Fruit fly (Drosophila melanogaster) whole organism, adult: ENCODE data around the gene MESR6.

Source experiments
- CG11617 ChIP-seq: fragments of 200-800 bp; sonication (Bioruptor generic); optimal IDR thresholded peaks from 2 replicates; lab custom pipeline; 2017; ENCODE audit warnings: mild to moderate bottlenecking, missing biosample characterization, missing genetic modification reagents, missing genetic modification characterization
- CG12768 ChIP-seq: fragments of 200-800 bp; sonication (Bioruptor generic); optimal IDR thresholded peaks from 2 replicates; lab custom pipeline; 2017; ENCODE audit warnings: missing biosample characterization, missing genetic modification characterization, mild to moderate bottlenecking, moderate library complexity, missing genetic modification reagents
- CG14711 ChIP-seq: fragments of 200-800 bp; sonication (Bioruptor generic); optimal IDR thresholded peaks from 2 replicates; lab custom pipeline; 2018; ENCODE audit warnings: missing biosample characterization, mild to moderate bottlenecking, missing genetic modification characterization, moderate library complexity
- CG33017 ChIP-seq: fragments of 200-800 bp; sonication (Bioruptor generic); optimal IDR thresholded peaks from 2 replicates; lab custom pipeline; 2018; ENCODE audit warnings: missing biosample characterization, mild to moderate bottlenecking, missing genetic modification characterization, moderate library complexity
- CG7045 ChIP-seq: fragments of 200-800 bp; sonication (Bioruptor generic); optimal IDR thresholded peaks from 2 replicates; lab custom pipeline; 2017; ENCODE audit warnings: missing biosample characterization, mild to moderate bottlenecking, missing genetic modification characterization
- CG7101 ChIP-seq: fragments of 200-800 bp; sonication (Bioruptor generic); optimal IDR thresholded peaks from 2 replicates; lab custom pipeline; 2018; ENCODE audit warnings: missing biosample characterization, mild to moderate bottlenecking, missing genetic modification characterization, moderate library complexity
- Crg-1 ChIP-seq: fragments of 200-800 bp; sonication (Bioruptor generic); optimal IDR thresholded peaks from 2 replicates; lab custom pipeline; 2016; ENCODE audit warnings: missing biosample characterization, missing genetic modification characterization
- Mnt ChIP-seq: fragments of 200-800 bp; sonication (Bioruptor generic); optimal IDR thresholded peaks from 2 replicates; lab custom pipeline; 2016; ENCODE audit warnings: missing biosample characterization, mild to moderate bottlenecking, missing genetic modification characterization
- cic ChIP-seq: fragments of 200-800 bp; sonication (Bioruptor generic); optimal IDR thresholded peaks from 2 replicates; lab custom pipeline; 2017; ENCODE audit warnings: missing biosample characterization, mild to moderate bottlenecking, missing genetic modification characterization, moderate library complexity
- kay ChIP-seq: fragments of 200-800 bp; sonication (Bioruptor generic); peaks from one replicate; lab custom pipeline; 2016; ENCODE audit warnings: missing biosample characterization, missing genetic modification characterization, borderline replicate concordance
- toe ChIP-seq: fragments of 200-800 bp; sonication (Bioruptor generic); optimal IDR thresholded peaks from 2 replicates; lab custom pipeline; 2016; ENCODE audit warnings: missing biosample characterization, missing genetic modification characterization

dm6 chr3L:19079798-19080691 is 12.4 kb upstream of the MESR6 start:
- no peak for TF ChIP-seq CG7101 (tag; lab: Kevin White, UChicago)
- TF ChIP-seq CG7045: no peak
- TF ChIP-seq cic (GFP tag; lab: Kevin White, UChicago): no peak
- TF ChIP-seq CG14711: no peak
- TF ChIP-seq kay: peak; percentile 28
- TF ChIP-seq toe (GFP tag; lab: Kevin White, UChicago): no peak
- TF ChIP-seq CG11617 (GFP tag; lab: Kevin White, UChicago): no peak
- no peak for TF ChIP-seq Mnt (GFP tag; lab: Kevin White, UChicago)
- no peak for TF ChIP-seq Crg-1 (GFP tag; lab: Kevin White, UChicago)
- TF ChIP-seq CG12768 (GFP tag; lab: Kevin White, UChicago): no peak
- TF ChIP-seq CG33017 (tag; lab: Kevin White, UChicago): no peak
